Fruit fly (Drosophila melanogaster) whole organism, prepupa: ENCODE measurements around the gene Blos3.

Experiments used
- CG10631 ChIP-seq: fragments of 200-800 bp; sonication (Bioruptor generic); optimal IDR thresholded peaks from 2 replicates; lab custom pipeline; 2016; ENCODE audit warnings: missing biosample characterization, missing genetic modification characterization
- CG10669 ChIP-seq: fragments of 200-800 bp; sonication (Bioruptor generic); optimal IDR thresholded peaks from 3 replicates; lab custom pipeline; 2018; ENCODE audit warnings: missing biosample characterization, mild to moderate bottlenecking, missing genetic modification characterization, moderate library complexity
- CG11294 ChIP-seq: fragments of 200-800 bp; sonication (Bioruptor generic); IDR thresholded peaks from 2 replicates; pipeline ENCODE4 v1.3.6; 2022; ENCODE audit warnings: missing biosample characterization, missing genetic modification characterization
- CG11762 ChIP-seq: fragments of 200-800 bp; sonication (Bioruptor generic); optimal IDR thresholded peaks from 3 replicates; lab custom pipeline; 2016; ENCODE audit warnings: missing biosample characterization, missing genetic modification characterization; ENCODE audit not compliant: insufficient read depth
- CG15336 ChIP-seq: fragments of 200-800 bp; sonication (Bioruptor generic); IDR thresholded peaks from 2 replicates; pipeline ENCODE4 v1.3.6; 2022; ENCODE audit warnings: missing biosample characterization, missing genetic modification characterization
- CG4318 ChIP-seq: fragments of 200-800 bp; sonication (Bioruptor generic); optimal IDR thresholded peaks from 3 replicates; lab custom pipeline; 2017; ENCODE audit warnings: missing biosample characterization, mild to moderate bottlenecking, missing genetic modification characterization
- CG6808 ChIP-seq: fragments of 200-800 bp; sonication (Bioruptor generic); optimal IDR thresholded peaks from 3 replicates; lab custom pipeline; 2017; ENCODE audit warnings: missing biosample characterization, missing genetic modification characterization, mild to moderate bottlenecking, moderate library complexity, missing genetic modification reagents
- CG7368 ChIP-seq: fragments of 200-800 bp; sonication (Bioruptor generic); optimal IDR thresholded peaks from 3 replicates; lab custom pipeline; 2016; ENCODE audit warnings: missing biosample characterization, missing genetic modification characterization
- CG8119 ChIP-seq: fragments of 200-800 bp; sonication (Bioruptor generic); IDR thresholded peaks from 3 replicates; pipeline ENCODE4 v1.3.6; 2022; ENCODE audit warnings: missing biosample characterization, missing genetic modification characterization
- CG8632 ChIP-seq: fragments of 200-800 bp; sonication (Bioruptor generic); optimal IDR thresholded peaks from 3 replicates; lab custom pipeline; 2016; ENCODE audit warnings: missing biosample characterization, missing genetic modification characterization
- CG9139 ChIP-seq: fragments of 200-800 bp; sonication (Bioruptor generic); optimal IDR thresholded peaks from 3 replicates; lab custom pipeline; 2017; ENCODE audit warnings: missing biosample characterization, mild to moderate bottlenecking, missing genetic modification characterization
- Eip75B ChIP-seq: fragments of 200-800 bp; sonication (Bioruptor generic); optimal IDR thresholded peaks from 3 replicates; lab custom pipeline; 2016; ENCODE audit warnings: missing biosample characterization, missing genetic modification characterization
- Eip78C ChIP-seq: fragments of 200-800 bp; sonication (Bioruptor generic); peaks from one replicate; lab custom pipeline; 2016; ENCODE audit warnings: missing biosample characterization, missing genetic modification characterization
- Ets21C ChIP-seq: fragments of 200-800 bp; sonication (Bioruptor generic); optimal IDR thresholded peaks from 3 replicates; lab custom pipeline; 2016; ENCODE audit warnings: missing biosample characterization, missing genetic modification characterization
- Ets96B ChIP-seq: fragments of 200-800 bp; optimal IDR thresholded peaks from 2 replicates; lab custom pipeline; 2019; ENCODE audit warnings: missing biosample characterization, mild to moderate bottlenecking, missing genetic modification characterization, moderate library complexity
- Hr4 ChIP-seq: fragments of 200-800 bp; sonication (Bioruptor generic); optimal IDR thresholded peaks from 3 replicates; lab custom pipeline; 2016; ENCODE audit warnings: missing biosample characterization, missing genetic modification characterization
- Lpt ChIP-seq: fragments of 200-800 bp; sonication (Bioruptor generic); optimal IDR thresholded peaks from 3 replicates; lab custom pipeline; 2016; ENCODE audit warnings: missing biosample characterization, missing genetic modification characterization
- Met ChIP-seq: fragments of 200-800 bp; sonication (Bioruptor generic); optimal IDR thresholded peaks from 3 replicates; lab custom pipeline; 2016; ENCODE audit warnings: missing biosample characterization, missing genetic modification characterization
- Smox ChIP-seq: fragments of 200-800 bp; sonication (Bioruptor generic); optimal IDR thresholded peaks from 3 replicates; lab custom pipeline; 2016; ENCODE audit warnings: missing biosample characterization, missing genetic modification characterization
- Sox102F ChIP-seq: fragments of 200-800 bp; sonication (Bioruptor generic); optimal IDR thresholded peaks from 2 replicates; lab custom pipeline; 2016; ENCODE audit warnings: missing biosample characterization, mild to moderate bottlenecking, missing genetic modification characterization
- acj6 ChIP-seq: fragments of 200-800 bp; sonication (Bioruptor generic); optimal IDR thresholded peaks from 3 replicates; lab custom pipeline; 2016; ENCODE audit warnings: missing biosample characterization, missing genetic modification characterization
- cyc ChIP-seq: fragments of 200-800 bp; sonication (Bioruptor generic); optimal IDR thresholded peaks from 3 replicates; lab custom pipeline; 2016; ENCODE audit warnings: missing biosample characterization, missing genetic modification characterization
- dsx ChIP-seq: fragments of 200-800 bp; optimal IDR thresholded peaks from 3 replicates; lab custom pipeline; 2019; ENCODE audit warnings: missing biosample characterization, mild to moderate bottlenecking, missing genetic modification characterization, moderate library complexity; ENCODE audit not compliant: poor library complexity, severe bottlenecking
- eg ChIP-seq: fragments of 200-800 bp; sonication (Bioruptor generic); IDR thresholded peaks from 3 replicates; pipeline ENCODE4 v1.3.6; 2022; ENCODE audit warnings: missing biosample characterization, missing genetic modification characterization
- esn ChIP-seq: fragments of 200-800 bp; sonication (Bioruptor generic); optimal IDR thresholded peaks from 2 replicates; lab custom pipeline; 2016; ENCODE audit warnings: missing biosample characterization, mild to moderate bottlenecking, missing genetic modification characterization, moderate library complexity
- fkh ChIP-seq: fragments of 200-800 bp; sonication (Bioruptor generic); optimal IDR thresholded peaks from 3 replicates; lab custom pipeline; 2017; ENCODE audit warnings: missing biosample characterization, mild to moderate bottlenecking, missing genetic modification characterization, moderate library complexity
- net ChIP-seq: fragments of 200-800 bp; sonication (Bioruptor generic); optimal IDR thresholded peaks from 3 replicates; lab custom pipeline; 2016; ENCODE audit warnings: missing biosample characterization, missing genetic modification characterization
- pdm3 ChIP-seq: fragments of 200-800 bp; sonication (Bioruptor generic); optimal IDR thresholded peaks from 3 replicates; lab custom pipeline; 2016; ENCODE audit warnings: missing biosample characterization, missing genetic modification characterization
- salr ChIP-seq, 2 experiments: fragments of 200-800 bp; sonication (Bioruptor generic); optimal IDR thresholded peaks; 3 replicates each; lab custom pipeline; 2016 to 2018; ENCODE audit warnings: missing biosample characterization in 2 of 2, missing genetic modification characterization in 2 of 2, mild to moderate bottlenecking in 1 of 2
- spab ChIP-seq: fragments of 200-800 bp; sonication (Bioruptor generic); optimal IDR thresholded peaks from 2 replicates; lab custom pipeline; 2017; ENCODE audit warnings: missing biosample characterization, mild to moderate bottlenecking, missing genetic modification characterization, missing genetic modification reagents
- ss ChIP-seq, 2 experiments: fragments of 200-800 bp; sonication (Bioruptor generic); optimal IDR thresholded peaks; 2 replicates in 1 of 2; 3 replicates in 1 of 2; lab custom pipeline; 2017 to 2018; ENCODE audit warnings: mild to moderate bottlenecking in 2 of 2, missing biosample characterization in 2 of 2, missing genetic modification characterization in 2 of 2, moderate library complexity in 1 of 2
- svp ChIP-seq: fragments of 200-800 bp; sonication (Bioruptor generic); peaks from one replicate; lab custom pipeline; 2016; ENCODE audit warnings: missing biosample characterization, missing genetic modification characterization
- topi ChIP-seq: fragments of 200-800 bp; sonication (Bioruptor generic); optimal IDR thresholded peaks from 3 replicates; lab custom pipeline; 2016; ENCODE audit warnings: missing biosample characterization, missing genetic modification characterization
- vri ChIP-seq: fragments of 200-800 bp; sonication (Bioruptor generic); optimal IDR thresholded peaks from 3 replicates; lab custom pipeline; 2016; ENCODE audit warnings: missing biosample characterization, mild to moderate bottlenecking, missing genetic modification characterization

Gene Blos3

dm6 chr3L:18898770-18899278, 28.8 kb downstream of the Blos3 start, which contains the start of gene RpL26 (continued):
- no peak for TF ChIP-seq pdm3 (GFP tag; lab: Kevin White, UChicago)
- TF ChIP-seq Smox (GFP tag; lab: Kevin White, UChicago), result no peak
- TF ChIP-seq cyc, result peak; percentile 63
- no peak for TF ChIP-seq CG8119 (GFP tag; lab: Robert Waterston, UW)
- no peak for TF ChIP-seq Hr4 (GFP tag; lab: Kevin White, UChicago)
- no peak for TF ChIP-seq Lpt
- TF ChIP-seq Ets96B (tag; lab: Kevin White, UChicago), result peak; percentile 25
- TF ChIP-seq topi (GFP tag; lab: Kevin White, UChicago), result peak; percentile 68
- TF ChIP-seq CG10631 (GFP tag; lab: Kevin White, UChicago), result peak; percentile 68
- peak; percentile 79 for TF ChIP-seq Eip78C (GFP tag; lab: Kevin White, UChicago)
- no peak for TF ChIP-seq svp (GFP tag; lab: Kevin White, UChicago)
- TF ChIP-seq Met (GFP tag; lab: Kevin White, UChicago), result no peak
- TF ChIP-seq CG11762 (GFP tag; lab: Kevin White, UChicago), result no peak
- no peak for TF ChIP-seq CG7368 (GFP tag; lab: Kevin White, UChicago)
- TF ChIP-seq acj6, result peak; percentile 52
- no peak for TF ChIP-seq fkh (GFP tag; lab: Kevin White, UChicago)
- TF ChIP-seq spab, result no peak
- peak; percentile 41; the same call in 1 of the 2 replicates for TF ChIP-seq CG11294 (GFP tag; lab: Robert Waterston, UW)
- no peak for TF ChIP-seq Sox102F (GFP tag; lab: Kevin White, UChicago)
- peak; percentile 77 for TF ChIP-seq Ets21C (GFP tag; lab: Kevin White, UChicago)
- no peak for TF ChIP-seq ss (GFP tag; optimal IDR thresholded peaks at IDR 0.05; lab: Kevin White, UChicago)
- peak; percentile 81 for TF ChIP-seq esn (GFP tag; lab: Kevin White, UChicago)
- TF ChIP-seq CG8632 (GFP tag; lab: Kevin White, UChicago), result no peak
- TF ChIP-seq CG10669 (GFP tag; lab: Kevin White, UChicago), result no peak
- TF ChIP-seq eg (GFP tag; lab: Robert Waterston, UW), result peak; percentile 60; the same call in 1 of the 3 replicates
- no peak for TF ChIP-seq CG4318 (GFP tag; lab: Kevin White, UChicago)
- TF ChIP-seq, all 60 proteins: peak for 27

- TF ChIP-seq CG6808 (no peak), dsx (GFP tag; lab: Kevin White, UChicago) (peak; percentile 66), esn (GFP tag; lab: Kevin White, UChicago) (peak; percentile 15), vri (GFP tag; lab: Kevin White, UChicago) (no peak)
These were observed 31.4 kb downstream of the Blos3 start, which contains the start of the genes arx and CG6843 for dm6 chr3L:18901411-18901810. Gene arx, minus strand, starts transcription at chr3L:18901554. Gene CG6843, plus strand, starts transcription at chr3L:18901594.

dm6 chr3L:18904772-18905601, 35.0 kb downstream of the Blos3 start, which contains the start of the genes CSN1b and Prp6:
Gene CSN1b, minus strand, starts transcription at chr3L:18904930.
Gene Prp6, plus strand, starts transcription at chr3L:18905372.
- no peak for TF ChIP-seq Smox (GFP tag; lab: Kevin White, UChicago)
- no peak for TF ChIP-seq esn (GFP tag; lab: Kevin White, UChicago)
- no peak for TF ChIP-seq CG15336 (GFP tag; lab: Robert Waterston, UW)
- no peak for TF ChIP-seq topi (GFP tag; lab: Kevin White, UChicago)

dm6 chr3L:18911082-18911481, 41.1 kb downstream of the Blos3 start, which contains the start of gene Ir75d:
Gene Ir75d, minus strand, starts transcription at chr3L:18911182.
- TF ChIP-seq net (GFP tag; lab: Kevin White, UChicago) (no peak), CG10669 (GFP tag; lab: Kevin White, UChicago) (no peak), CG8632 (GFP tag; lab: Kevin White, UChicago) (no peak), salr (GFP tag; optimal IDR thresholded peaks at IDR 0.05; lab: Kevin White, UChicago) (no peak), Eip75B (GFP tag; lab: Kevin White, UChicago) (no peak), cyc (no peak), vri (GFP tag; lab: Kevin White, UChicago) (no peak), CG15336 (GFP tag; lab: Robert Waterston, UW) (no peak), CG11762 (GFP tag; lab: Kevin White, UChicago) (no peak), CG9139 (GFP tag; lab: Kevin White, UChicago) (no peak), ss (GFP tag; optimal IDR thresholded peaks at IDR 0.05; lab: Kevin White, UChicago) (no peak), CG11294 (GFP tag; lab: Robert Waterston, UW) (no peak)
